Worm (Caenorhabditis elegans) whole organism, L3 larva: Measurements from ENCODE around the gene srh-190.

Experiments used
- aly-2 ChIP-seq: fragments of 150-350 bp; optimal IDR thresholded peaks from 2 replicates; lab custom pipeline; 2014; ENCODE audit warnings: missing biosample characterization, missing genetic modification characterization
- pha-4 ChIP-seq: fragments of 150-350 bp; optimal IDR thresholded peaks from 2 replicates; lab custom pipeline; 2014; ENCODE audit warnings: missing biosample characterization, missing genetic modification reagents, missing genetic modification characterization
- unc-62 ChIP-seq: fragments of 150-350 bp; sonication (generic microtip); optimal IDR thresholded peaks from 4 replicates; lab custom pipeline; 2014; ENCODE audit warnings: missing biosample characterization, missing genetic modification reagents, missing genetic modification characterization

DNA sequence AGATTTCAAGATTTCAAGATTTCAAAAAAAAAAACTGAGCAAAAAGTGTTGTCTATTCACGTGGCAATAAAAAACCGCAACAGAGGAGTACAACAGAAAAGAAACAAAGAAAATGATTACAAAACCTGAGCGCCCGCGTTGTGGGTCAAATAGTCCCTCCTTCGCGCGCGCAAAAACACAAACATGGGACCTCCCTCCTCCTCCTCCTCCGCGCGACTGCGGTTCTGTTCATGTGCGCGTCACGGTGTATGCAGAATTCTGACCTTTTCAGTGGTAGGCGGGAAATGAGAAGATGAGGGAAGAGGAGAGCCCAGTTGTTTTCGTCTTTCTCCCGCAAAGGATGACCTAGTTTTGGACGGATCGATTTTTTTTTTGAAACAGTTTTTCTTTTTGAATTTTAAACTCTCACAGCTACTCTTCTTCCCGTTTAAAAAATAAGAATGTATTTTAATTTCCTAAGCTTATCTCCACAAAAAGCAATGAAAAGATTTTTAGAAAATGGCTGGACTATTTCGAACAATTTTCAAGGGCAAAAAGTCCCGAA is 10.5 kb upstream of the srh-190 start, which contains the start of gene C17E7.4:
- TF ChIP-seq aly-2, result no peak
- no peak for TF ChIP-seq unc-62 (GFP tag; lab: Kevin White, UChicago)
- TF ChIP-seq pha-4 (tag; lab: Kevin White, UChicago), result no peak
